Worm (Caenorhabditis elegans) whole organism, young adult: Measurements from ENCODE around the gene ruvb-1.
A peak's percentile ranks its signal among the peaks of the same experiment; 100 is the strongest.

Source experiments
- B0019.2 ChIP-seq: fragments of 200-800 bp; sonication (Bioruptor generic); conservative IDR thresholded peaks from 2 replicates; pipeline ENCODE4 v1.3.6; 2022; ENCODE audit warnings: missing genetic modification reagents, missing genetic modification characterization, missing compliant biosample characterization
- B0336.3 ChIP-seq: fragments of 200-800 bp; sonication (Bioruptor generic); IDR thresholded peaks from 2 replicates; pipeline ENCODE4 v1.3.6; 2022; ENCODE audit warnings: missing genetic modification characterization, missing compliant biosample characterization
- F49E8.2 ChIP-seq: sonication (generic microtip); optimal IDR thresholded peaks from 3 replicates; lab custom pipeline; 2017; ENCODE audit warnings: missing genetic modification characterization, mild to moderate bottlenecking, missing compliant biosample characterization, antibody characterized with exemption, moderate library complexity; ENCODE audit not compliant: insufficient read depth
- K11D2.4 ChIP-seq: fragments of 200-800 bp; sonication (Bioruptor generic); IDR thresholded peaks from 2 replicates; pipeline ENCODE4 v1.3.6; 2022; ENCODE audit warnings: missing genetic modification reagents, missing genetic modification characterization, missing compliant biosample characterization
- T26A5.8 ChIP-seq: sonication (generic microtip); optimal IDR thresholded peaks from 2 replicates; lab custom pipeline; 2016; ENCODE audit warnings: missing genetic modification characterization, missing compliant biosample characterization
- Y56A3A.18 ChIP-seq: fragments of 200-800 bp; sonication (Bioruptor generic); IDR thresholded peaks from 2 replicates; pipeline ENCODE4 v1.3.6; 2022; ENCODE audit warnings: missing genetic modification reagents, missing genetic modification characterization, missing compliant biosample characterization
- Y67H2A.10 ChIP-seq: fragments of 200-800 bp; sonication (Bioruptor generic); conservative IDR thresholded peaks from 2 replicates; pipeline ENCODE4 v1.3.6; 2022; ENCODE audit warnings: missing genetic modification reagents, missing genetic modification characterization, missing compliant biosample characterization
- Y79H2A.3 ChIP-seq: fragments of 200-800 bp; sonication (Bioruptor generic); conservative IDR thresholded peaks from 2 replicates; pipeline ENCODE4 v1.3.6; 2022; ENCODE audit warnings: missing genetic modification reagents, missing genetic modification characterization, missing compliant biosample characterization
- Y95B8A.8 ChIP-seq: fragments of 200-800 bp; sonication (Bioruptor generic); IDR thresholded peaks from 2 replicates; pipeline ENCODE4 v1.3.6; 2022; ENCODE audit warnings: missing genetic modification reagents, missing genetic modification characterization, missing compliant biosample characterization
- ZK185.1 ChIP-seq: sonication (generic microtip); optimal IDR thresholded peaks from 2 replicates; lab custom pipeline; 2016; ENCODE audit warnings: mild to moderate bottlenecking, missing genetic modification characterization, missing compliant biosample characterization; ENCODE audit not compliant: poor library complexity, severe bottlenecking
- aptf-2 ChIP-seq: fragments of 200-800 bp; sonication (Bioruptor generic); conservative IDR thresholded peaks from 2 replicates; pipeline ENCODE4 v1.3.6; 2022; ENCODE audit warnings: missing genetic modification reagents, missing genetic modification characterization, missing compliant biosample characterization
- attf-5 ChIP-seq: fragments of 200-800 bp; sonication (Bioruptor generic); optimal IDR thresholded peaks from 2 replicates; lab custom pipeline; 2018; ENCODE audit warnings: mild to moderate bottlenecking, missing genetic modification characterization, missing compliant biosample characterization
- attf-6 ChIP-seq: fragments of 200-800 bp; sonication (Bioruptor generic); IDR thresholded peaks from 2 replicates; pipeline ENCODE4 v1.3.6; 2022; ENCODE audit warnings: missing genetic modification reagents, missing genetic modification characterization, missing compliant biosample characterization
- bed-2 ChIP-seq: fragments of 200-800 bp; sonication (Bioruptor generic); IDR thresholded peaks from 2 replicates; pipeline ENCODE4 v1.3.6; 2022; ENCODE audit warnings: missing genetic modification reagents, missing genetic modification characterization, missing compliant biosample characterization
- dox-1 ChIP-seq: fragments of 200-800 bp; sonication (Bioruptor generic); IDR thresholded peaks from 2 replicates; pipeline ENCODE4 v1.3.6; 2022; ENCODE audit warnings: missing genetic modification reagents, missing genetic modification characterization, missing compliant biosample characterization
- dpff-1 ChIP-seq: sonication (generic microtip); optimal IDR thresholded peaks from 2 replicates; lab custom pipeline; 2017; ENCODE audit warnings: mild to moderate bottlenecking, missing genetic modification characterization, missing compliant biosample characterization
- dpl-1 ChIP-seq: fragments of 150-350 bp; optimal IDR thresholded peaks from 2 replicates; lab custom pipeline; 2014; ENCODE audit warnings: missing biosample characterization, missing genetic modification reagents, missing genetic modification characterization
- efl-1 ChIP-seq: fragments of 150-350 bp; optimal IDR thresholded peaks from 2 replicates; lab custom pipeline; 2014; ENCODE audit warnings: missing biosample characterization, missing genetic modification reagents, missing genetic modification characterization
- fkh-3 ChIP-seq: sonication (generic microtip); optimal IDR thresholded peaks from 2 replicates; lab custom pipeline; 2016; ENCODE audit warnings: mild to moderate bottlenecking, missing genetic modification characterization, missing compliant biosample characterization
- him-1 ChIP-seq: sonication (generic microtip); optimal IDR thresholded peaks from 2 replicates; lab custom pipeline; 2016; ENCODE audit warnings: missing genotype, missing genetic modification reagents, missing genetic modification characterization, missing compliant biosample characterization
- hsf-1 ChIP-seq: fragments of 200-800 bp; sonication (Bioruptor generic); IDR thresholded peaks from 2 replicates; pipeline ENCODE4 v1.3.6; 2022; ENCODE audit warnings: missing genetic modification reagents, missing genetic modification characterization, missing compliant biosample characterization
- let-526 ChIP-seq: fragments of 200-800 bp; sonication (Bioruptor generic); IDR thresholded peaks from 2 replicates; pipeline ENCODE4 v1.3.6; 2022; ENCODE audit warnings: missing genetic modification reagents, missing genetic modification characterization, missing compliant biosample characterization
- lin-40 ChIP-seq: sonication (generic microtip); optimal IDR thresholded peaks from 2 replicates; lab custom pipeline; 2016; ENCODE audit warnings: missing genetic modification characterization, mild to moderate bottlenecking, missing compliant biosample characterization, missing genotype, missing genetic modification reagents
- lin-54 ChIP-seq: fragments of 200-800 bp; sonication (Bioruptor generic); optimal IDR thresholded peaks from 2 replicates; lab custom pipeline; 2018; ENCODE audit warnings: mild to moderate bottlenecking, missing genetic modification characterization, missing compliant biosample characterization
- lir-1 ChIP-seq: fragments of 200-800 bp; sonication (Bioruptor generic); conservative IDR thresholded peaks from 2 replicates; pipeline ENCODE4 v1.3.6; 2022; ENCODE audit warnings: missing genetic modification reagents, missing genetic modification characterization, missing compliant biosample characterization
- lsl-1 ChIP-seq: fragments of 200-800 bp; sonication (Bioruptor generic); optimal IDR thresholded peaks from 2 replicates; lab custom pipeline; 2018; ENCODE audit warnings: mild to moderate bottlenecking, missing genetic modification characterization, moderate library complexity, missing compliant biosample characterization
- lsy-27 ChIP-seq: sonication (generic microtip); optimal IDR thresholded peaks from 2 replicates; lab custom pipeline; 2017; ENCODE audit warnings: missing genetic modification characterization, mild to moderate bottlenecking, missing compliant biosample characterization, antibody characterized with exemption, missing genotype, borderline replicate concordance; ENCODE audit not compliant: insufficient read depth
- madf-3 ChIP-seq: fragments of 200-800 bp; sonication (Bioruptor generic); IDR thresholded peaks from 2 replicates; pipeline ENCODE4 v1.3.6; 2022; ENCODE audit warnings: missing genetic modification reagents, missing genetic modification characterization, missing compliant biosample characterization
- madf-6 ChIP-seq: fragments of 200-800 bp; sonication (Bioruptor generic); IDR thresholded peaks from 2 replicates; pipeline ENCODE4 v1.3.6; 2022; ENCODE audit warnings: missing genetic modification reagents, missing genetic modification characterization, missing compliant biosample characterization
- madf-8 ChIP-seq: fragments of 200-800 bp; sonication (Bioruptor generic); conservative IDR thresholded peaks from 2 replicates; pipeline ENCODE4 v1.3.6; 2022; ENCODE audit warnings: missing genetic modification reagents, missing genetic modification characterization, missing compliant biosample characterization
- mel-28 ChIP-seq: sonication (generic microtip); optimal IDR thresholded peaks from 2 replicates; lab custom pipeline; 2016; ENCODE audit warnings: borderline replicate concordance, mild to moderate bottlenecking, missing genetic modification characterization, missing compliant biosample characterization
- mes-4 ChIP-seq: sonication (generic microtip); optimal IDR thresholded peaks from 2 replicates; lab custom pipeline; 2016; ENCODE audit warnings: missing genotype, missing genetic modification characterization, missing compliant biosample characterization
- mxl-1 ChIP-seq: sonication (generic microtip); optimal IDR thresholded peaks from 2 replicates; lab custom pipeline; 2016; ENCODE audit warnings: missing genetic modification characterization, missing compliant biosample characterization
- rec-8 ChIP-seq, 2 experiments: sonication (generic microtip); optimal IDR thresholded peaks; 2 replicates each; lab custom pipeline; 2016; ENCODE audit warnings: mild to moderate bottlenecking in 2 of 2, missing genetic modification characterization in 2 of 2, missing genetic modification reagents in 2 of 2, missing genotype in 2 of 2, missing biosample characterization in 1 of 2, missing compliant biosample characterization in 1 of 2, moderate library complexity in 1 of 2
- repo-1 ChIP-seq: sonication (generic microtip); optimal IDR thresholded peaks from 2 replicates; lab custom pipeline; 2017; ENCODE audit warnings: mild to moderate bottlenecking, missing genetic modification characterization, missing compliant biosample characterization
- snpc-1.1 ChIP-seq: sonication (generic microtip); optimal IDR thresholded peaks from 2 replicates; lab custom pipeline; 2017; ENCODE audit warnings: missing genetic modification characterization, mild to moderate bottlenecking, missing compliant biosample characterization, antibody characterized with exemption, moderate library complexity, missing genotype, missing genetic modification reagents; ENCODE audit not compliant: insufficient read depth
- snpc-1.3 ChIP-seq: sonication (generic microtip); optimal IDR thresholded peaks from 2 replicates; lab custom pipeline; 2017; ENCODE audit warnings: missing genetic modification characterization, mild to moderate bottlenecking, missing compliant biosample characterization, antibody characterized with exemption, moderate library complexity, missing genotype, missing genetic modification reagents; ENCODE audit not compliant: insufficient read depth
- snpc-4 ChIP-seq, 5 experiments: fragments of 150-350 bp in 1 of 5; sonication (generic microtip) in 4 of 5; optimal IDR thresholded peaks; 2 replicates each; lab custom pipeline; 2014 to 2018; ENCODE audit warnings: missing genetic modification characterization in 5 of 5, missing biosample characterization in 3 of 5, antibody characterized with exemption in 2 of 5, mild to moderate bottlenecking in 2 of 5, missing compliant biosample characterization in 2 of 5, missing genotype in 2 of 5, moderate library complexity in 2 of 5, missing genetic modification reagents in 1 of 5
- tbx-9 ChIP-seq: sonication (generic microtip); optimal IDR thresholded peaks from 2 replicates; lab custom pipeline; 2016; ENCODE audit warnings: borderline replicate concordance, missing genetic modification characterization, inconsistent platforms, missing compliant biosample characterization
- zim-3 ChIP-seq: sonication (generic microtip); optimal IDR thresholded peaks from 2 replicates; lab custom pipeline; 2017; ENCODE audit warnings: mild to moderate bottlenecking, missing genetic modification characterization, moderate library complexity, missing compliant biosample characterization
- ztf-18 ChIP-seq: sonication (generic microtip); optimal IDR thresholded peaks from 2 replicates; lab custom pipeline; 2016; ENCODE audit warnings: missing genotype, mild to moderate bottlenecking, missing genetic modification characterization, missing compliant biosample characterization
- ztf-22 ChIP-seq: fragments of 200-800 bp; sonication (Bioruptor generic); optimal IDR thresholded peaks from 2 replicates; lab custom pipeline; 2018; ENCODE audit warnings: mild to moderate bottlenecking, missing genetic modification characterization, moderate library complexity, missing compliant biosample characterization
- ztf-26 ChIP-seq: sonication (generic microtip); optimal IDR thresholded peaks from 2 replicates; lab custom pipeline; 2017; ENCODE audit warnings: missing genetic modification characterization, missing compliant biosample characterization
- ztf-3 ChIP-seq: fragments of 200-800 bp; sonication (Bioruptor generic); optimal IDR thresholded peaks from 2 replicates; lab custom pipeline; 2018; ENCODE audit warnings: mild to moderate bottlenecking, missing genetic modification characterization, missing compliant biosample characterization

ruvb-1 gene

ce11 chrV:10019083-10019624 is 38.6 kb upstream of the ruvb-1 start (continued):
- 0 out of 2 replicates have a peak, but pooled peaks have one; percentile 28 for TF ChIP-seq let-526 (GFP tag; lab: Robert Waterston, UW)
- no peak for TF ChIP-seq lsy-27 (tag; lab: Kevin White, UChicago)
- TF ChIP-seq efl-1 (GFP tag; lab: Kevin White, UChicago) = no peak
- TF ChIP-seq lin-54 (GFP tag; lab: Kevin White, UChicago) = no peak
- peak; percentile 68 for TF ChIP-seq Y95B8A.8 (GFP tag; lab: Robert Waterston, UW)
- TF ChIP-seq ZK185.1 = no peak
- TF ChIP-seq repo-1 (tag; lab: Kevin White, UChicago) = no peak
- TF ChIP-seq bed-2 (GFP tag; lab: Robert Waterston, UW) = no peak
- TF ChIP-seq attf-6 (GFP tag; lab: Robert Waterston, UW) = peak; percentile 23; the same call in 1 of the 2 replicates
- no peak for TF ChIP-seq snpc-1.1 (tag; lab: Kevin White, UChicago)
- 0 out of 2 replicates have a peak, but pooled peaks have one; percentile 4 for TF ChIP-seq madf-3
- TF ChIP-seq mel-28 (tag; lab: Kevin White, UChicago) = no peak
- no peak for TF ChIP-seq K11D2.4 (GFP tag; lab: Robert Waterston, UW)
- TF ChIP-seq tbx-9 (tag; lab: Kevin White, UChicago) = no peak
- no peak for TF ChIP-seq rec-8 (tag; optimal IDR thresholded peaks at IDR 0.05; lab: Kevin White, UChicago)
- TF ChIP-seq aptf-2 (GFP tag; lab: Robert Waterston, UW) = peak; percentile 43; the same call in 1 of the 2 replicates
- TF ChIP-seq madf-6 (GFP tag; lab: Robert Waterston, UW) = peak; percentile 15; the same call in 1 of the 2 replicates
- peak; percentile 9; the same call in 1 of the 2 replicates for TF ChIP-seq hsf-1
- TF ChIP-seq B0336.3 = peak; percentile 41; the same call in 1 of the 2 replicates
- TF ChIP-seq lsl-1 (GFP tag; lab: Kevin White, UChicago) = peak; percentile 10
- TF ChIP-seq Y79H2A.3 (GFP tag; lab: Robert Waterston, UW) = peak; percentile 86

- TF ChIP-seq T26A5.8 (tag; lab: Kevin White, UChicago) (no peak), dox-1 (GFP tag; lab: Robert Waterston, UW) (peak; percentile 33; the same call in 1 of the 2 replicates), F49E8.2 (tag; lab: Kevin White, UChicago) (peak; percentile 71), him-1 (tag; lab: Kevin White, UChicago) (peak; percentile 18), madf-8 (GFP tag; lab: Robert Waterston, UW) (peak; percentile 46; the same call in 1 of the 2 replicates), ZK185.1 (no peak), ztf-18 (tag; lab: Kevin White, UChicago) (no peak), dpff-1 (no peak), ztf-22 (GFP tag; lab: Kevin White, UChicago) (no peak), lin-40 (tag; lab: Kevin White, UChicago) (no peak), efl-1 (GFP tag; lab: Kevin White, UChicago) (peak; percentile 63), snpc-4 (GFP tag; optimal IDR thresholded peaks at IDR 0.05; lab: Kevin White, UChicago) (no peak), snpc-4 (tag; optimal IDR thresholded peaks at IDR 0.05; lab: Kevin White, UChicago) (peak in 2 of 4 experiments; percentile 36 to 42), dpl-1 (GFP tag; lab: Kevin White, UChicago) (peak; percentile 64), ztf-3 (GFP tag; lab: Kevin White, UChicago) (no peak), ztf-26 (tag; lab: Kevin White, UChicago) (no peak), Y56A3A.18 (GFP tag; lab: Robert Waterston, UW) (no peak), attf-5 (GFP tag; lab: Kevin White, UChicago) (no peak), mes-4 (no peak), fkh-3 (no peak), B0019.2 (GFP tag; lab: Robert Waterston, UW) (0 out of 2 replicates have a peak, but pooled peaks have one; percentile 31), Y67H2A.10 (GFP tag; lab: Robert Waterston, UW) (no peak), zim-3 (no peak), lsy-27 (tag; lab: Kevin White, UChicago) (no peak), mxl-1 (no peak), snpc-1.3 (tag; lab: Kevin White, UChicago) (peak; percentile 37), lir-1 (no peak), lin-54 (GFP tag; lab: Kevin White, UChicago) (peak; percentile 81), madf-6 (GFP tag; lab: Robert Waterston, UW) (peak; percentile 75)
Measured at ce11 chrV:10018291-10018690, 37.7 kb upstream of the ruvb-1 start.
